Worm (Caenorhabditis elegans): ENCODE results near the gene smex-2.

DNA sequence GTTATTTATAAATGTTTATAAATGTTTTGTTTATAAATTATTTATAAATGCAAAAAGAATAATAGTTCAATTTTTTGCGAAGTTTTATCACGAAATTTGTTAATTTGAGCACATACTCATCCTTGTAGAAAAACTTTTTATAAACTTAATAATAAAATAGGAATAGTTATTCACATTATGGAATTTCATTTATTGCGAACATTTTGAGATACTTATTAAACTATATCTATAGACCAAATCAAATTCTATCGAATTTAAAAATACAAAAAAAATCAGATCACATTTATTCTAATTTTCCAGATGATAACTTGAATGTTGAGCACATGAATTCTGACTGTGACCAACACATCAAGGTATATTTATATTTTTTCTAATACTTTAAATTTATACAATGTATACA lies 20.4 kb downstream of the smex-2 start, which contains the start of gene Y102A11A.3:
- TF ChIP-seq ceh-27 (GFP tag; optimal IDR thresholded peaks at IDR 0.05) (no peak), F49E8.2 (tag; optimal IDR thresholded peaks at IDR 0.05; ENCODE audit: insufficient read depth) (no peak), T07F8.4 (tag; optimal IDR thresholded peaks at IDR 0.05) (no peak), F33H1.4 (GFP tag; IDR thresholded peaks at IDR 0.05) (no peak), attf-3 (GFP tag; conservative IDR thresholded peaks at IDR 0.05) (no peak), nhr-80 (tag; optimal IDR thresholded peaks at IDR 0.05) (no peak), ekl-4 (GFP tag; IDR thresholded peaks at IDR 0.05) (no peak), ceh-79 (tag; optimal IDR thresholded peaks at IDR 0.05) (no peak), C06A6.2 (GFP tag; conservative IDR thresholded peaks at IDR 0.05) (no peak), egl-44 (GFP tag; IDR thresholded peaks at IDR 0.05) (no peak)
